Fruit fly (Drosophila melanogaster): ENCODE measurements around the gene Sr-CIV.
A peak's percentile ranks its signal among the peaks of the same experiment; 100 is the strongest.

Sr-CIV gene

DNA sequence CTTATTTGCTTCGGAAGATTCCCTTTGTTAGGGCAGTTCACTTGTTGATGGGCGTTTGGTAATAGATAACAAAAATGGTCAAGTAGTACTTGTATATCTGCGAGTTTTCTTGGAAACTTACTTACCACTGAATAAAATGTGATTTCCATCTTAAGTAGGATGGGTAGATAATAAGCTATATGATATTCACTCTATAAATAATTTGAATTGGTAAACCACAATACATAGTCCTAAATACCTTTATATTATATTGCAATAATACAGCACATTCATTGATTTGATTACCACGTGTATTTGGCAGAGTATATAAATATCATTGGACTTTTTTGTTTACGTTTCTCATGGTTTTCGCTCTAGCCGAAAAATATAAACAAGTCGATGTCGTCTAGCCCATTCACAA is 47.9 kb downstream of the Sr-CIV start (continued):
- peak; percentile 20 for TF ChIP-seq Camta (GFP tag; optimal IDR thresholded peaks at IDR 0.05)
- TF ChIP-seq CG13624 (GFP tag; optimal IDR thresholded peaks at IDR 0.05), result peak; percentile 23
- peak; percentile 73; the same call in 2 of the 3 replicates for TF ChIP-seq tgo (GFP tag; IDR thresholded peaks at IDR 0.05)
- TF ChIP-seq Blimp-1 (GFP tag; optimal IDR thresholded peaks at IDR 0.05), result no peak
- TF ChIP-seq tna (GFP tag; IDR thresholded peaks at IDR 0.05; ENCODE audit: partially characterized antibody), result no peak
- TF ChIP-seq az2 (GFP tag; optimal IDR thresholded peaks at IDR 0.05), result peak; percentile 50
- peak; percentile 77 for TF ChIP-seq Dek (tag; optimal IDR thresholded peaks at IDR 0.05)
- no peak for TF ChIP-seq pb (GFP tag; optimal IDR thresholded peaks at IDR 0.05)
- TF ChIP-seq CG9727 (GFP tag; optimal IDR thresholded peaks at IDR 0.05), result peak; percentile 62
- TF ChIP-seq Tbp (GFP tag; optimal IDR thresholded peaks at IDR 0.05), result no peak
- TF ChIP-seq Gug (GFP tag; IDR thresholded peaks at IDR 0.05), result peak; percentile 10; the same call in 1 of the 4 replicates
- peak; percentile 69 for TF ChIP-seq CG13296 (GFP tag; optimal IDR thresholded peaks at IDR 0.05)
- peak; percentile 52 for TF ChIP-seq CG17359 (tag; optimal IDR thresholded peaks at IDR 0.05)
- TF ChIP-seq exex (tag; optimal IDR thresholded peaks at IDR 0.05), result peak; percentile 25
- no peak for TF ChIP-seq mirr (GFP tag; optimal IDR thresholded peaks at IDR 0.05)
- TF ChIP-seq Dbx (GFP tag; IDR thresholded peaks at IDR 0.05), result peak; percentile 55; the same call in 1 of the 3 replicates
- TF ChIP-seq CG10147 (GFP tag; optimal IDR thresholded peaks at IDR 0.05), result peak; percentile 68
- TF ChIP-seq CG11723 (GFP tag; optimal IDR thresholded peaks at IDR 0.05), result peak; percentile 37
- no peak for TF ChIP-seq CG11696 (GFP tag; IDR thresholded peaks at IDR 0.05)
- peak; percentile 11 for TF ChIP-seq kay (GFP tag; optimal IDR thresholded peaks at IDR 0.05)
- peak; percentile 57; the same call in 1 of the 2 replicates for TF ChIP-seq Ada2b (GFP tag; IDR thresholded peaks at IDR 0.05)
- TF ChIP-seq Mrtf (GFP tag; IDR thresholded peaks at IDR 0.05), result no peak; the same call in 2 of the 3 replicates
- TF ChIP-seq grau (tag; optimal IDR thresholded peaks at IDR 0.05), result peak; percentile 73
- TF ChIP-seq dmrt11E (tag; optimal IDR thresholded peaks at IDR 0.05), result peak; percentile 26
- TF ChIP-seq sna (GFP tag; IDR thresholded peaks at IDR 0.05; ENCODE audit: partially characterized antibody), result no peak
- TF ChIP-seq CG2889 (GFP tag; IDR thresholded peaks at IDR 0.05), result 0 out of 3 replicates have a peak, but pooled peaks have one; percentile 27
- TF ChIP-seq CG6854 (GFP tag; optimal IDR thresholded peaks at IDR 0.05), result peak; percentile 3
- peak; percentile 76 for TF ChIP-seq lmd (GFP tag; IDR thresholded peaks at IDR 0.05)
- peak in 1 of 3 experiments; percentile 7 for TF ChIP-seq lola (GFP tag; optimal IDR thresholded peaks at IDR 0.05)
- TF ChIP-seq CG13775 (GFP tag; optimal IDR thresholded peaks at IDR 0.05), result peak; percentile 26
- peak; percentile 19 for TF ChIP-seq CG14710 (tag; optimal IDR thresholded peaks at IDR 0.05)
- peak; percentile 70 for TF ChIP-seq lab (GFP tag; optimal IDR thresholded peaks at IDR 0.05)
- no peak for TF ChIP-seq pan (optimal IDR thresholded peaks at IDR 0.05)
- peak in 1 of 2 experiments; percentile 72 for TF ChIP-seq pan (GFP tag; optimal IDR thresholded peaks at IDR 0.05 in 1 of 2, IDR thresholded peaks at IDR 0.05 in 1 of 2)
- no peak for TF ChIP-seq CG2199 (GFP tag; IDR thresholded peaks at IDR 0.05)
- no peak for TF ChIP-seq hkb (optimal IDR thresholded peaks at IDR 0.05)
- TF ChIP-seq hkb (GFP tag; IDR thresholded peaks at IDR 0.05), result no peak
- peak; percentile 6 for TF ChIP-seq CG18476 (GFP tag; optimal IDR thresholded peaks at IDR 0.05)
- TF ChIP-seq CG8924 (tag; optimal IDR thresholded peaks at IDR 0.05), result peak; percentile 53
- 0 out of 3 replicates have a peak, but pooled peaks have one; percentile 18 for TF ChIP-seq CG3726 (GFP tag; IDR thresholded peaks at IDR 0.05)
- TF ChIP-seq CG6813 (GFP tag; optimal IDR thresholded peaks at IDR 0.05), result peak; percentile 30
- peak; percentile 38 for TF ChIP-seq CG14667 (GFP tag; IDR thresholded peaks at IDR 0.05)
- no peak for TF ChIP-seq CG31388 (GFP tag; optimal IDR thresholded peaks at IDR 0.05)
- no peak for TF ChIP-seq CG43689 (GFP tag; IDR thresholded peaks at IDR 0.05)
- peak; percentile 83 for TF ChIP-seq Meics (GFP tag; optimal IDR thresholded peaks at IDR 0.05)
- peak; percentile 72; the same call in 2 of the 3 replicates for TF ChIP-seq CG17361 (GFP tag; IDR thresholded peaks at IDR 0.05)
- TF ChIP-seq CG4820 (GFP tag; optimal IDR thresholded peaks at IDR 0.05), result peak; percentile 9
- peak; percentile 50 for TF ChIP-seq Ssrp (tag; optimal IDR thresholded peaks at IDR 0.05)
- TF ChIP-seq ttk (GFP tag; IDR thresholded peaks at IDR 0.05), result 0 out of 2 replicates have a peak, but pooled peaks have one; percentile 37
- no peak for TF ChIP-seq twi (tag; optimal IDR thresholded peaks at IDR 0.05)
- peak; percentile 58 for TF ChIP-seq CG6689 (GFP tag; IDR thresholded peaks at IDR 0.05)

Data from whole organism, embryonic.